Fruit fly (Drosophila melanogaster) whole organism, adult: ENCODE measurements around the gene CG34175.

Experiments used
- CG12768 ChIP-seq: fragments of 200-800 bp; sonication (Bioruptor generic); optimal IDR thresholded peaks from 2 replicates; lab custom pipeline; 2017; ENCODE audit warnings: missing biosample characterization, missing genetic modification characterization, mild to moderate bottlenecking, moderate library complexity, missing genetic modification reagents
- CG14711 ChIP-seq: fragments of 200-800 bp; sonication (Bioruptor generic); optimal IDR thresholded peaks from 2 replicates; lab custom pipeline; 2018; ENCODE audit warnings: missing biosample characterization, mild to moderate bottlenecking, missing genetic modification characterization, moderate library complexity
- CG33017 ChIP-seq: fragments of 200-800 bp; sonication (Bioruptor generic); optimal IDR thresholded peaks from 2 replicates; lab custom pipeline; 2018; ENCODE audit warnings: missing biosample characterization, mild to moderate bottlenecking, missing genetic modification characterization, moderate library complexity
- CG7045 ChIP-seq: fragments of 200-800 bp; sonication (Bioruptor generic); optimal IDR thresholded peaks from 2 replicates; lab custom pipeline; 2017; ENCODE audit warnings: missing biosample characterization, mild to moderate bottlenecking, missing genetic modification characterization
- CG7101 ChIP-seq: fragments of 200-800 bp; sonication (Bioruptor generic); optimal IDR thresholded peaks from 2 replicates; lab custom pipeline; 2018; ENCODE audit warnings: missing biosample characterization, mild to moderate bottlenecking, missing genetic modification characterization, moderate library complexity
- Clk ChIP-seq: fragments of 200-800 bp; sonication (Bioruptor generic); optimal IDR thresholded peaks from 2 replicates; lab custom pipeline; 2017; ENCODE audit warnings: missing biosample characterization, missing genetic modification characterization
- Crg-1 ChIP-seq: fragments of 200-800 bp; sonication (Bioruptor generic); optimal IDR thresholded peaks from 2 replicates; lab custom pipeline; 2016; ENCODE audit warnings: missing biosample characterization, missing genetic modification characterization
- Hr96 ChIP-seq: fragments of 200-800 bp; sonication (Bioruptor generic); optimal IDR thresholded peaks from 2 replicates; lab custom pipeline; 2016; ENCODE audit warnings: missing biosample characterization, missing genetic modification characterization
- Mnt ChIP-seq: fragments of 200-800 bp; sonication (Bioruptor generic); optimal IDR thresholded peaks from 2 replicates; lab custom pipeline; 2016; ENCODE audit warnings: missing biosample characterization, mild to moderate bottlenecking, missing genetic modification characterization
- cnc ChIP-seq, 2 experiments: fragments of >200 bp; optimal IDR thresholded peaks; 2 replicates each; lab custom pipeline; 2017
- kay ChIP-seq: fragments of 200-800 bp; sonication (Bioruptor generic); peaks from one replicate; lab custom pipeline; 2016; ENCODE audit warnings: missing biosample characterization, missing genetic modification characterization, borderline replicate concordance
- ovo ChIP-seq: fragments of 200-800 bp; sonication (Bioruptor generic); optimal IDR thresholded peaks from 2 replicates; lab custom pipeline; 2016; ENCODE audit warnings: missing biosample characterization, missing genetic modification characterization
- pad ChIP-seq: fragments of 200-800 bp; sonication (Bioruptor generic); optimal IDR thresholded peaks from 3 replicates; lab custom pipeline; 2017; ENCODE audit warnings: missing biosample characterization, missing genetic modification characterization, mild to moderate bottlenecking, moderate library complexity, missing genetic modification reagents
- tj ChIP-seq: fragments of 200-800 bp; sonication (Bioruptor generic); optimal IDR thresholded peaks from 3 replicates; lab custom pipeline; 2017; ENCODE audit warnings: missing biosample characterization, mild to moderate bottlenecking, missing genetic modification characterization, moderate library complexity

- TF ChIP-seq cnc (optimal IDR thresholded peaks at IDR 0.05; lab: Kevin White, UChicago) (no peak), kay (GFP tag; lab: Kevin White, UChicago) (no peak), CG7101 (tag; lab: Kevin White, UChicago) (no peak), Mnt (GFP tag; lab: Kevin White, UChicago) (no peak), CG14711 (tag; lab: Kevin White, UChicago) (no peak), Crg-1 (no peak), pad (GFP tag; lab: Kevin White, UChicago) (no peak), CG12768 (no peak), CG33017 (no peak), ovo (GFP tag; lab: Kevin White, UChicago) (no peak), tj (no peak), Clk (GFP tag; lab: Kevin White, UChicago) (no peak), Hr96 (GFP tag; lab: Kevin White, UChicago) (no peak), CG7045 (GFP tag; lab: Kevin White, UChicago) (no peak)
Observed at dm6 chr2L:3436347-3436746, 38.5 kb downstream of the CG34175 start.
